Worm (Caenorhabditis elegans) whole organism, midembryonic: ENCODE results near the gene pnk-4.
A peak's percentile ranks its signal among the peaks of the same experiment; 100 is the strongest.

Experiments
- T22C8.4 ChIP-seq: fragments of 200-800 bp; sonication (Bioruptor generic); IDR thresholded peaks from 2 replicates; pipeline ENCODE4 v1.3.6; 2022; ENCODE audit warnings: missing genetic modification characterization, missing compliant biosample characterization
- cog-1 ChIP-seq: sonication (generic microtip); optimal IDR thresholded peaks from 2 replicates; lab custom pipeline; 2016; ENCODE audit warnings: missing genetic modification characterization, missing compliant biosample characterization
- flt-1 ChIP-seq: fragments of 200-800 bp; sonication (Bioruptor generic); IDR thresholded peaks from 2 replicates; pipeline ENCODE4 v1.3.6; 2022; ENCODE audit warnings: missing genetic modification characterization, missing compliant biosample characterization
- klf-2 ChIP-seq: fragments of 200-800 bp; sonication (Bioruptor generic); conservative IDR thresholded peaks from 2 replicates; pipeline ENCODE4 v1.3.6; 2022; ENCODE audit warnings: missing genetic modification reagents, missing genetic modification characterization, missing compliant biosample characterization
- med-1 ChIP-seq: sonication (generic microtip); optimal IDR thresholded peaks from 2 replicates; lab custom pipeline; 2017; ENCODE audit warnings: missing genetic modification characterization, mild to moderate bottlenecking, missing compliant biosample characterization, antibody characterized with exemption, missing genetic modification reagents; ENCODE audit not compliant: insufficient read depth
- ref-1 ChIP-seq: fragments of 200-800 bp; sonication (Bioruptor generic); conservative IDR thresholded peaks from 2 replicates; pipeline ENCODE4 v1.3.6; 2022; ENCODE audit warnings: missing genetic modification reagents, missing genetic modification characterization, missing compliant biosample characterization
- tab-1 ChIP-seq: fragments of 200-800 bp; sonication (Bioruptor generic); IDR thresholded peaks from 2 replicates; pipeline ENCODE4 v1.3.6; 2022; ENCODE audit warnings: missing genetic modification characterization, missing compliant biosample characterization
- ztf-23 ChIP-seq: fragments of 200-800 bp; sonication (Bioruptor generic); IDR thresholded peaks from 2 replicates; pipeline ENCODE4 v1.3.6; 2022; ENCODE audit warnings: missing genetic modification reagents, missing genetic modification characterization, missing compliant biosample characterization
- ztf-29 ChIP-seq: fragments of 200-800 bp; sonication (Bioruptor generic); IDR thresholded peaks from 2 replicates; pipeline ENCODE4 v1.3.6; 2022; ENCODE audit warnings: missing genetic modification reagents, missing genetic modification characterization, missing compliant biosample characterization

The pnk-4 gene

DNA sequence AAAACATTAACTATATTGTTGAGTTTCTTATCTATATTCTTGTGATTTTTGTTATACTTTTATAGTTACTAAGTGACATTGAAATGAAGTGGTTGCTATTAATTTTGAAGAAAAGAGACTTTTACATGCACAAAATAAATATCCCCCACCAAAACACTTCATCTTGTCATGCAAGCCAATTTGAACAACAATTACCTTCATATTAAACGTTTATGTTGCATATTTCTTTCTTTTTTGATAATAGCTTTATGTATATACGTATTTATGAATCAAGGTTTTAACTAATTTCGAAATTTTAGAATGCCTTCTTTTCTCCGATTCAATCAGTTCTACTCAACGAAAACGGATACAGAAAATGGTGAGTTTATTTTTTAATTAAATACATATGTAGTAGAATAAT lies 19.8 kb upstream of the pnk-4 start, which contains the start of gene clc-7:
TSS of gene clc-7 (plus strand) at position 301 of the 400 bp plus-strand sequence.
- no peak for TF ChIP-seq cog-1 (tag; lab: Kevin White, UChicago)
- TF ChIP-seq ztf-23 = no peak
- TF ChIP-seq tab-1 (GFP tag; lab: Robert Waterston, UW) = no peak
- TF ChIP-seq ref-1 (GFP tag; lab: Robert Waterston, UW) = no peak
- no peak for TF ChIP-seq flt-1 (GFP tag; lab: Robert Waterston, UW)
- TF ChIP-seq ztf-29 (GFP tag; lab: Robert Waterston, UW) = no peak
- TF ChIP-seq klf-2 (GFP tag; lab: Robert Waterston, UW) = no peak
- TF ChIP-seq med-1 (GFP tag; lab: Kevin White, UChicago) = no peak

DNA sequence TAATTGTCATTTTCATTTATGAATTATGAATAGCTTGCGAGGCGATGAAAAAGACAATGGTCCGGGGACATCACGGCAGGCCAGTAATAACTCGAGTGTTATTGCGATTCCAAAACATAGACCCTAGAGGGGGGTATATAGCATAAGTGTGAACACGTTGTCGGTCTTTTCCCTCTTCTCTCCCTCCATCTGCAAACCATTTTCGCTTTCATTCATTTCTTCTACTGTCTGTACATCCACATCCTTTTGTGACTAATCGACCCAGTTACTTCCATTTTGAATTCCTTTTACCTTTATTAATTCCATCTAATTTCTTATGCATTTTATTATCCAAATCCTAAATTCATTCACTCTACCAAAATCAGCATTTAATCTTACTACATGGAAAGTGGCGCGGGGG lies 16.6 kb upstream of the pnk-4 start:
- TF ChIP-seq cog-1 (tag; lab: Kevin White, UChicago) (peak; percentile 14), klf-2 (GFP tag; lab: Robert Waterston, UW) (no peak)

DNA sequence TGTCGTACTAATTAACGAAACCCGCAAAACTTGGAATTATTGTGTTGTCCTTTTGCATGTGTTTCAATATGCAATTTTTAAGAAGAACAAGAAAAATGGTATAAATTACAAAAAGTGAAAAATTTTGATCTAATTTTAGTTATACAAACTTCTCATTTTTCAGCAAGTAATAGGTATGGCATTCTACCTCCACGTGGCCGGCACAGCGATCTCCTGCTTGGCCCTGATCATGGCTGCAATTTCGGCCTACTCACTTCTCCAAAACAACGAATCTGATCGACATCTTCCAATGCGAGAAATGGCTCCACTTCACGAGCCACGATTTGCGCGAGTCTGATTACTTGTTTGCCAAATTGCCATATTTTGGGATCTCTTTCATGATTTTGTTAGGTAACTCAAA lies 13.7 kb upstream of the pnk-4 start:
- no peak for TF ChIP-seq ztf-23

DNA sequence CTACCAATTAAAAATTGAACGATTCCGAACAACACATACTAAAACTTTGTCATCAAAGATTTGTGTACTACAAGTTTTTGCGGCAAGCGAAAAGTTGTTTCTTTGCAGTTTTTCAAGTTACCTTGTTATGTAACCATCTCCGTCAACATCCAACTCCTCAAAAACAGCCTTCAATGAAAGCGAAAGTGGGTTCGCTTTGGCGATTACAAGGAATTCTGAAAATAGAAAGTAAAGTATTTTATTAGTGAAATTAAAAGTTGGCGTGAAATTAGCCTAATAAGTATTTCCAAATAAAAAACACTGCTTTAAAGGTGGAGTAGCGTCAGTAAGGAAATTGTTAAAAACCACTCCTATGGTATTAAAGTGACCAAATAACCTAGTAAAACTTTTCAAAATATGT lies 12.1 kb upstream of the pnk-4 start:
- no peak for TF ChIP-seq med-1 (GFP tag; lab: Kevin White, UChicago)
- no peak for TF ChIP-seq ref-1 (GFP tag; lab: Robert Waterston, UW)
- no peak for TF ChIP-seq cog-1 (tag; lab: Kevin White, UChicago)
- no peak for TF ChIP-seq flt-1 (GFP tag; lab: Robert Waterston, UW)
- TF ChIP-seq ztf-23 = no peak
- TF ChIP-seq tab-1 (GFP tag; lab: Robert Waterston, UW) = no peak
- TF ChIP-seq klf-2 (GFP tag; lab: Robert Waterston, UW) = no peak
- TF ChIP-seq T22C8.4 (GFP tag; lab: Robert Waterston, UW) = no peak
- no peak for TF ChIP-seq ztf-29 (GFP tag; lab: Robert Waterston, UW)

DNA sequence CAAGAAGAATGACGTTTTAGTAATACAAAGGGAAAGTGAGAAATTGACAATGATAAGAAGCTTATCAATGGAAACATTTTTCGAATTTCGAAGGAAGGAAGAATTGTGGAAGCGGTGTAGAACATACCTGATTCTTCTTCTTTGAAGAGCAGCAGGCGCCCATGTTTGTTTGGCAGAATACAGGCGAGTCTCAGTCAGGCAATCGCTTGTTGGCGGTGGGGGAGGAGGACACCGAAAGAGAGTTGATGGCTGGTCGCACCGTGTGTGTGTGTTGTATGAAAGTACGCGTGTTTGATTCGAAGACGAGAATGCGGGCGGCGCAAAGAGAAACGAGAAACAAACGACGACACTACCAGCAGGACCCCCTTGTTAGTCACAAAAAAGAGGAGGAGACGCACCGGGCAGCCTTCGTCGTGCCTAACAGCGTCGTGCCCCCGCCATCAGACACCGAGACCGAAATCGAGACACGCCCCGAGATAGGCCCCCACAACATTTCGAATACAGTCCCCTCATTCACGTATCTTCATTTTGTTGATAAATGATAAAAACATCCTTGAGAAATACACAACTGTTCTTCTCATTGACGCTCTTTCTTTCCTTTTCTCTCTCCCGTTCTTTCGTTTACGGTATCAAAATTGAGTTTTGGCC lies 9.8 kb upstream of the pnk-4 start, which contains the start of gene cal-5:
TSS of gene cal-5 (minus strand) at position 266 of the 648 bp plus-strand sequence.
- TF ChIP-seq flt-1 (GFP tag; lab: Robert Waterston, UW) (no peak), ref-1 (GFP tag; lab: Robert Waterston, UW) (0 out of 2 replicates have a peak, but pooled peaks have one; percentile 17), ztf-23 (no peak), tab-1 (GFP tag; lab: Robert Waterston, UW) (0 out of 2 replicates have a peak, but pooled peaks have one; percentile 30), T22C8.4 (GFP tag; lab: Robert Waterston, UW) (no peak), med-1 (GFP tag; lab: Kevin White, UChicago) (no peak)

DNA sequence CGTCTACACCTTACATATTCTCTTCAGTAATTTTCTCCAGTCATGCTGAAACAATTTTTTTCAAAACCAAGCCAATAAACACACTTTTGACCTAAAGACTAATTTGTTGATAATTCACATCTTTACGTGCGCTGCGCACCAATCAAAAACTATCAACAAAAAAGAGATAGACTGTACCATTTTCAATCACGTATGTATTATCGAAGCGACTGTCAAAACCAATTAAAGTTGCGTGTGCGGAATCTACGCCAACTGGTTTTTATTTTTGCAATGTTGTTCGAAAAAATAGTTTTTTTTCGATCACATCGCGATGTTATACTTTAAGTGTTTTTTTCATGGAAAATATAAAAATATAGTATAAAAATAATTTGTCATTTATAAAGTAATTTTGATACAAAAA lies 8.3 kb upstream of the pnk-4 start:
- TF ChIP-seq ztf-23 = no peak
- TF ChIP-seq cog-1 (tag; lab: Kevin White, UChicago) = no peak
- TF ChIP-seq flt-1 (GFP tag; lab: Robert Waterston, UW) = no peak
- no peak for TF ChIP-seq klf-2 (GFP tag; lab: Robert Waterston, UW)
- no peak for TF ChIP-seq ztf-29 (GFP tag; lab: Robert Waterston, UW)
- TF ChIP-seq med-1 (GFP tag; lab: Kevin White, UChicago) = no peak

DNA sequence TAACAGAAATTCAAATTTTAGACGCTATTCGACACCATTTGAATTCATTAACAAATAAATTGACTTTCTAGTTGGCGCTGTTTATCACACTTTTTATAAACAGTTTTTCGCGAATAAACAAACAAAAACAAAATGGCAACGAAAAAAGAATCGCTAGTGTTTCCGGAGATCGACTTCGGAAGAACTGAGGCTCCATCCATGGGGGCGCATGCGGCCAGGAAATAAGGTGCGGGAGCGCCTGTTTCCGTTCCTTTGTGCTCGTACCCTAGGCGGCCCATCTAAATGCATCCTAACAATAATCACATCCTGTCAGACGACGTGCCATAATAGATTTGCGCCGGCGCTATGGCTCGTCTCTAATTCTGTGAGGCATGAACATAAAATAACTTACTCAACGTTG lies 3.6 kb upstream of the pnk-4 start:
- no peak for TF ChIP-seq flt-1 (GFP tag; lab: Robert Waterston, UW)
- TF ChIP-seq T22C8.4 (GFP tag; lab: Robert Waterston, UW) = no peak
- no peak for TF ChIP-seq cog-1 (tag; lab: Kevin White, UChicago)
- TF ChIP-seq ref-1 (GFP tag; lab: Robert Waterston, UW) = no peak
- TF ChIP-seq klf-2 (GFP tag; lab: Robert Waterston, UW) = no peak
- no peak for TF ChIP-seq tab-1 (GFP tag; lab: Robert Waterston, UW)
- no peak for TF ChIP-seq ztf-23
- no peak for TF ChIP-seq med-1 (GFP tag; lab: Kevin White, UChicago)
- TF ChIP-seq ztf-29 (GFP tag; lab: Robert Waterston, UW) = no peak

DNA sequence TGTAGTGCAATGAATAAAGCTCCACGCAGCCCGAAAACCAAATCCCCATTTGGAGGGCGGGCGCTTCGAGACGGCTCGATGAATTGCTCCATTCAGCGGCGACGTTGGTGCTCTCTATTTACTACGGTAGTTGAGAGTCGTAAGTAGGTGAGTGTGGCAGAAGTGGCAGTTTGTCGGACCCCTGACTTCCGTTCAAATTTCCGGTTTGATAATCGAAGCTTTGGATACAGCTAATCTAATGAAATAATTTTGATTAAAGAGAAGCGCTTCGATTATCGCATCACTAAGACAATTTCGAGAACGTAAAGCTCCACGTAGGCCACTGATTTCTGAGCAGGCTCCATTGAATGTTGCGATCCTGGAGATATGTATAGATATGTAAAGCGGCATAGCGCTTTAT lies 3.1 kb upstream of the pnk-4 start, which contains the start of gene ets-5:
TSS of gene ets-5 (minus strand) at position 32 of the 400 bp plus-strand sequence.
- no peak for TF ChIP-seq flt-1 (GFP tag; lab: Robert Waterston, UW)
- TF ChIP-seq tab-1 (GFP tag; lab: Robert Waterston, UW) = no peak
- no peak for TF ChIP-seq T22C8.4 (GFP tag; lab: Robert Waterston, UW)
- TF ChIP-seq ztf-23 = no peak
- no peak for TF ChIP-seq med-1 (GFP tag; lab: Kevin White, UChicago)
- TF ChIP-seq ref-1 (GFP tag; lab: Robert Waterston, UW) = no peak
- no peak for TF ChIP-seq ztf-29 (GFP tag; lab: Robert Waterston, UW)
- TF ChIP-seq cog-1 (tag; lab: Kevin White, UChicago) = no peak
- no peak for TF ChIP-seq klf-2 (GFP tag; lab: Robert Waterston, UW)

DNA sequence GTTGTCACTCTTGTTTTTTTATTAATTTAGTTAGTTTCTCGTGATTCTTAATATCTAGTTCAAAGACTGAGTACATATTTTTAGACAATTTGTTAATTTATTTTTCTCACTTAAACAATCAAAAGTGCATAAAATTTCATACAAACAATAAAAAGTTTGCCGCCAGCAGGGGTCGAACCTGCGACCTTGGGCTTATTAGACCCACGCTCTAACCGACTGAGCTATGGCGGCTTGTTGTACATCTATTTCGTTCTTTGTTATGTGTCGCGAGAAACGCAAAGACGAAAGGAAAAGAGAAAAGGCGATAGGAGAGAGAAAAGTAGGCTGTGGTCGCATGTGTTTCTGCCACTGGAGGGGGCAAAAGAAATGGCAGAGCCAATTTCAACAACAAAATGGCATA lies 2.2 kb upstream of the pnk-4 start:
- TF ChIP-seq T22C8.4 (GFP tag; lab: Robert Waterston, UW) (peak; percentile 96), tab-1 (GFP tag; lab: Robert Waterston, UW) (peak; percentile 97), ztf-29 (GFP tag; lab: Robert Waterston, UW) (peak; percentile 99), ztf-23 (peak; percentile 97), flt-1 (GFP tag; lab: Robert Waterston, UW) (peak; percentile 97), klf-2 (GFP tag; lab: Robert Waterston, UW) (peak; percentile 96), cog-1 (tag; lab: Kevin White, UChicago) (peak; percentile 99), ref-1 (GFP tag; lab: Robert Waterston, UW) (peak; percentile 90), med-1 (GFP tag; lab: Kevin White, UChicago) (peak; percentile 82)
